Worm (Caenorhabditis elegans) whole organism, L1 larva: ENCODE measurements around the gene grd-7.

Experiments used
- C16A3.4 ChIP-seq: fragments of 150-350 bp; optimal IDR thresholded peaks from 2 replicates; lab custom pipeline; 2014; ENCODE audit warnings: missing biosample characterization, missing genetic modification characterization
- F16B12.6 ChIP-seq: fragments of 150-350 bp; optimal IDR thresholded peaks from 2 replicates; lab custom pipeline; 2014; ENCODE audit warnings: missing biosample characterization, missing genetic modification characterization
- aha-1 ChIP-seq: fragments of 150-350 bp; optimal IDR thresholded peaks from 2 replicates; lab custom pipeline; 2014; ENCODE audit warnings: missing biosample characterization, missing genetic modification characterization
- alr-1 ChIP-seq: fragments of 200-800 bp; sonication (Bioruptor generic); optimal IDR thresholded peaks from 2 replicates; lab custom pipeline; 2018; ENCODE audit warnings: borderline replicate concordance, mild to moderate bottlenecking, missing genetic modification characterization, missing compliant biosample characterization
- aly-2 ChIP-seq: fragments of 150-350 bp; optimal IDR thresholded peaks from 2 replicates; lab custom pipeline; 2014; ENCODE audit warnings: missing biosample characterization, missing genetic modification characterization
- blmp-1 ChIP-seq: fragments of 150-350 bp; optimal IDR thresholded peaks from 2 replicates; lab custom pipeline; 2014; ENCODE audit warnings: missing biosample characterization, missing genetic modification characterization
- ceh-63 ChIP-seq: fragments of 200-800 bp; sonication (Bioruptor generic); optimal IDR thresholded peaks from 2 replicates; lab custom pipeline; 2018; ENCODE audit warnings: mild to moderate bottlenecking, missing genetic modification characterization, missing compliant biosample characterization
- ceh-82 ChIP-seq, 3 experiments: fragments of 150-350 bp in 1 of 3; sonication (generic microtip) in 2 of 3; optimal IDR thresholded peaks; 2 replicates each; lab custom pipeline; 2014 to 2017; ENCODE audit warnings: missing biosample characterization in 3 of 3, missing genetic modification characterization in 3 of 3
- ceh-90 ChIP-seq: sonication (generic microtip); optimal IDR thresholded peaks from 2 replicates; lab custom pipeline; 2016; ENCODE audit warnings: missing genetic modification characterization, missing compliant biosample characterization
- dpl-1 ChIP-seq, 3 experiments: fragments of 150-350 bp in 2 of 3; sonication (generic microtip) in 1 of 3; optimal IDR thresholded peaks; 2 replicates each; lab custom pipeline; 2014 to 2017; ENCODE audit warnings: missing biosample characterization in 3 of 3, missing genetic modification characterization in 3 of 3, missing genetic modification reagents in 3 of 3
- egl-13 ChIP-seq: sonication (generic microtip); optimal IDR thresholded peaks from 2 replicates; lab custom pipeline; 2016; ENCODE audit warnings: missing genotype, missing genetic modification reagents, missing genetic modification characterization, missing compliant biosample characterization
- egl-27 ChIP-seq, 2 experiments: fragments of 150-350 bp in 1 of 2; sonication (generic microtip); optimal IDR thresholded peaks; 3 replicates each; lab custom pipeline; 2017 to 2018; ENCODE audit warnings: missing biosample characterization in 2 of 2, missing genetic modification characterization in 2 of 2, missing genetic modification reagents in 2 of 2
- fkh-10 ChIP-seq: sonication (generic microtip); optimal IDR thresholded peaks from 2 replicates; lab custom pipeline; 2017; ENCODE audit warnings: missing biosample characterization, missing genetic modification reagents, missing genetic modification characterization
- fkh-4 ChIP-seq: sonication (generic microtip); optimal IDR thresholded peaks from 2 replicates; lab custom pipeline; 2016; ENCODE audit warnings: missing compliant biosample characterization, missing genetic modification characterization, borderline replicate concordance
- fkh-8 ChIP-seq: sonication (generic microtip); optimal IDR thresholded peaks from 2 replicates; lab custom pipeline; 2016; ENCODE audit warnings: mild to moderate bottlenecking, missing genetic modification characterization, missing compliant biosample characterization
- fos-1 ChIP-seq: fragments of 150-350 bp; optimal IDR thresholded peaks from 2 replicates; lab custom pipeline; 2014; ENCODE audit warnings: missing biosample characterization, missing genetic modification characterization
- grh-1 ChIP-seq: fragments of 200-800 bp; sonication (Bioruptor generic); IDR thresholded peaks from 2 replicates; pipeline ENCODE4 v1.3.6; 2022; ENCODE audit warnings: missing genetic modification reagents, missing genetic modification characterization, missing compliant biosample characterization
- hlh-17 ChIP-seq: fragments of 200-800 bp; sonication (Bioruptor generic); optimal IDR thresholded peaks from 2 replicates; lab custom pipeline; 2018; ENCODE audit warnings: missing genetic modification characterization, mild to moderate bottlenecking, missing compliant biosample characterization, moderate library complexity, borderline replicate concordance
- hlh-4 ChIP-seq: sonication (generic microtip); optimal IDR thresholded peaks from 2 replicates; lab custom pipeline; 2016; ENCODE audit warnings: mild to moderate bottlenecking, missing genetic modification characterization, missing compliant biosample characterization
- hpl-2 ChIP-seq: fragments of 150-350 bp; optimal IDR thresholded peaks from 2 replicates; lab custom pipeline; 2014; ENCODE audit warnings: missing biosample characterization, missing genetic modification reagents, missing genetic modification characterization
- irx-1 ChIP-seq: sonication (generic microtip); optimal IDR thresholded peaks from 2 replicates; lab custom pipeline; 2016; ENCODE audit warnings: missing genetic modification characterization, missing compliant biosample characterization
- jun-1 ChIP-seq: fragments of 150-350 bp; optimal IDR thresholded peaks from 2 replicates; lab custom pipeline; 2014; ENCODE audit warnings: missing biosample characterization, missing genetic modification reagents, missing genetic modification characterization
- lin-13 ChIP-seq: fragments of 150-350 bp; optimal IDR thresholded peaks from 2 replicates; lab custom pipeline; 2014; ENCODE audit warnings: missing biosample characterization, missing genetic modification reagents, missing genetic modification characterization
- lin-14 ChIP-seq: fragments of 200-800 bp; sonication (Bioruptor generic); optimal IDR thresholded peaks from 2 replicates; lab custom pipeline; 2018; ENCODE audit warnings: mild to moderate bottlenecking, missing genetic modification characterization, moderate library complexity, missing compliant biosample characterization
- lin-15B ChIP-seq: fragments of 150-350 bp; sonication (generic microtip); optimal IDR thresholded peaks from 3 replicates; lab custom pipeline; 2014; ENCODE audit warnings: missing biosample characterization, missing genetic modification characterization
- lin-35 ChIP-seq, 2 experiments: fragments of 150-350 bp; optimal IDR thresholded peaks; 2 replicates each; lab custom pipeline; 2014; ENCODE audit warnings: missing biosample characterization in 2 of 2, missing genetic modification characterization in 2 of 2, missing genetic modification reagents in 2 of 2
- lin-39 ChIP-seq: fragments of 150-350 bp; optimal IDR thresholded peaks from 2 replicates; lab custom pipeline; 2014; ENCODE audit warnings: missing biosample characterization, missing genetic modification reagents, missing genetic modification characterization
- lsy-2 ChIP-seq, 2 experiments: fragments of 150-350 bp; optimal IDR thresholded peaks; 2 replicates each; lab custom pipeline; 2014; ENCODE audit warnings: missing biosample characterization in 2 of 2, missing genetic modification characterization in 2 of 2
- mab-9 ChIP-seq: fragments of 200-800 bp; sonication (Bioruptor generic); IDR thresholded peaks from 2 replicates; pipeline ENCODE4 v1.3.6; 2022; ENCODE audit warnings: missing genetic modification reagents, missing genetic modification characterization, missing compliant biosample characterization
- mef-2 ChIP-seq: fragments of 150-350 bp; optimal IDR thresholded peaks from 2 replicates; lab custom pipeline; 2014; ENCODE audit warnings: missing biosample characterization, missing genetic modification characterization
- nhr-19 ChIP-seq: fragments of 200-800 bp; sonication (Bioruptor generic); conservative IDR thresholded peaks from 2 replicates; pipeline ENCODE4 v1.3.6; 2022; ENCODE audit warnings: missing genetic modification characterization, missing compliant biosample characterization
- nhr-20 ChIP-seq: sonication (generic microtip); optimal IDR thresholded peaks from 2 replicates; lab custom pipeline; 2016; ENCODE audit warnings: mild to moderate bottlenecking, missing genetic modification characterization, missing compliant biosample characterization
- nhr-237 ChIP-seq: fragments of 150-350 bp; optimal IDR thresholded peaks from 2 replicates; lab custom pipeline; 2014; ENCODE audit warnings: missing biosample characterization, missing genetic modification characterization
- nhr-28 ChIP-seq: fragments of 150-350 bp; optimal IDR thresholded peaks from 2 replicates; lab custom pipeline; 2014; ENCODE audit warnings: missing biosample characterization, missing genetic modification characterization
- nhr-71 ChIP-seq: sonication (generic microtip); optimal IDR thresholded peaks from 2 replicates; lab custom pipeline; 2016; ENCODE audit warnings: mild to moderate bottlenecking, missing genetic modification characterization, moderate library complexity, missing compliant biosample characterization
- nhr-76 ChIP-seq: sonication (generic microtip); optimal IDR thresholded peaks from 2 replicates; lab custom pipeline; 2017; ENCODE audit warnings: missing biosample characterization, missing genetic modification characterization
- pag-3 ChIP-seq: sonication (generic microtip); optimal IDR thresholded peaks from 2 replicates; lab custom pipeline; 2017; ENCODE audit warnings: missing genetic modification characterization, mild to moderate bottlenecking, missing compliant biosample characterization, antibody characterized with exemption, borderline replicate concordance; ENCODE audit not compliant: insufficient read depth
- pax-3 ChIP-seq: fragments of 200-800 bp; sonication (Bioruptor generic); optimal IDR thresholded peaks from 2 replicates; lab custom pipeline; 2018; ENCODE audit warnings: mild to moderate bottlenecking, missing genetic modification characterization, moderate library complexity, missing compliant biosample characterization
- pqm-1 ChIP-seq: sonication (generic microtip); optimal IDR thresholded peaks from 3 replicates; lab custom pipeline; 2017; ENCODE audit warnings: missing biosample characterization, missing genetic modification characterization
- rnt-1 ChIP-seq: sonication (generic microtip); optimal IDR thresholded peaks from 2 replicates; lab custom pipeline; 2016; ENCODE audit warnings: mild to moderate bottlenecking, missing genetic modification characterization, moderate library complexity, missing compliant biosample characterization
- skn-1 ChIP-seq: fragments of 150-350 bp; optimal IDR thresholded peaks from 2 replicates; lab custom pipeline; 2014; ENCODE audit warnings: missing biosample characterization, missing genetic modification characterization
- snu-23 ChIP-seq: sonication (generic microtip); optimal IDR thresholded peaks from 2 replicates; lab custom pipeline; 2016; ENCODE audit warnings: missing genetic modification characterization, missing compliant biosample characterization
- sox-4 ChIP-seq: sonication (generic microtip); optimal IDR thresholded peaks from 2 replicates; lab custom pipeline; 2016; ENCODE audit warnings: missing genetic modification characterization, missing compliant biosample characterization
- swsn-7 ChIP-seq: sonication (generic microtip); optimal IDR thresholded peaks from 2 replicates; lab custom pipeline; 2016; ENCODE audit warnings: missing genetic modification characterization, missing compliant biosample characterization
- tbx-2 ChIP-seq: sonication (generic microtip); optimal IDR thresholded peaks from 2 replicates; lab custom pipeline; 2016; ENCODE audit warnings: missing genetic modification characterization, missing compliant biosample characterization
- unc-130 ChIP-seq: fragments of 150-350 bp; optimal IDR thresholded peaks from 2 replicates; lab custom pipeline; 2017; ENCODE audit warnings: missing biosample characterization, missing genetic modification characterization, inconsistent platforms
- unc-62 ChIP-seq: fragments of 150-350 bp; optimal IDR thresholded peaks from 2 replicates; lab custom pipeline; 2014; ENCODE audit warnings: missing biosample characterization, missing genetic modification reagents, missing genetic modification characterization
- unc-86 ChIP-seq: sonication (generic microtip); optimal IDR thresholded peaks from 2 replicates; lab custom pipeline; 2016; ENCODE audit warnings: missing genetic modification characterization, missing compliant biosample characterization
- xbp-1 ChIP-seq: sonication (generic microtip); optimal IDR thresholded peaks from 2 replicates; lab custom pipeline; 2016; ENCODE audit warnings: missing genetic modification characterization, missing compliant biosample characterization
- zag-1 ChIP-seq: fragments of 150-350 bp; optimal IDR thresholded peaks from 2 replicates; lab custom pipeline; 2014; ENCODE audit warnings: missing biosample characterization, missing genetic modification characterization
- ztf-11 ChIP-seq, 2 experiments: sonication (generic microtip); optimal IDR thresholded peaks; 2 replicates each; lab custom pipeline; 2016 to 2017; ENCODE audit warnings: missing genetic modification characterization in 2 of 2, missing biosample characterization in 1 of 2, missing compliant biosample characterization in 1 of 2

grd-7 gene

ce11 chrX:7256891-7257290 is 12.4 kb downstream of the grd-7 start, which contains the start of gene F46H5.5:
Gene F46H5.5, minus strand, starts transcription at chrX:7256991.
- TF ChIP-seq lin-39 (tag; lab: Kevin White, UChicago), result no peak
- TF ChIP-seq aha-1 (tag; lab: Kevin White, UChicago), result no peak
- no peak for TF ChIP-seq zag-1 (tag; lab: Kevin White, UChicago)
- no peak for TF ChIP-seq F16B12.6 (tag; lab: Kevin White, UChicago)
- no peak for TF ChIP-seq ztf-11 (tag; optimal IDR thresholded peaks at IDR 0.05; lab: Kevin White, UChicago)
- no peak for TF ChIP-seq pqm-1 (tag; lab: Kevin White, UChicago)
- TF ChIP-seq aly-2 (tag; lab: Kevin White, UChicago), result no peak
- TF ChIP-seq egl-13 (tag; lab: Kevin White, UChicago), result no peak
- TF ChIP-seq ceh-90 (tag; lab: Kevin White, UChicago), result no peak
- TF ChIP-seq fkh-10 (GFP tag; lab: Kevin White, UChicago), result no peak
- TF ChIP-seq nhr-71, result peak; percentile 12
- TF ChIP-seq unc-62 (GFP tag; lab: Kevin White, UChicago), result no peak
- TF ChIP-seq egl-27 (tag; optimal IDR thresholded peaks at IDR 0.05; lab: Kevin White, UChicago), result no peak
- TF ChIP-seq xbp-1 (tag; lab: Kevin White, UChicago), result no peak
- no peak for TF ChIP-seq nhr-76 (tag; lab: Kevin White, UChicago)
- TF ChIP-seq irx-1, result no peak
- peak; percentile 21 for TF ChIP-seq fkh-8 (tag; lab: Kevin White, UChicago)
- TF ChIP-seq ceh-63 (GFP tag; lab: Kevin White, UChicago), result no peak
- TF ChIP-seq swsn-7 (tag; lab: Kevin White, UChicago), result no peak
- peak in 1 of 2 experiments; percentile 21 for TF ChIP-seq lsy-2 (tag; optimal IDR thresholded peaks at IDR 0.05; lab: Kevin White, UChicago)
- TF ChIP-seq alr-1 (tag; lab: Kevin White, UChicago), result no peak
- peak; percentile 20 for TF ChIP-seq lin-14 (GFP tag; lab: Kevin White, UChicago)
- no peak for TF ChIP-seq jun-1 (tag; lab: Kevin White, UChicago)
- no peak for TF ChIP-seq hpl-2 (GFP tag; lab: Kevin White, UChicago)
- TF ChIP-seq pag-3 (tag; lab: Kevin White, UChicago), result no peak
- TF ChIP-seq mef-2, result no peak
- no peak for TF ChIP-seq unc-130 (tag; lab: Kevin White, UChicago)
- no peak for TF ChIP-seq hlh-4 (tag; lab: Kevin White, UChicago)
- TF ChIP-seq grh-1, result no peak
- no peak for TF ChIP-seq unc-86 (tag; lab: Kevin White, UChicago)

- peak in 1 of 2 experiments; percentile 52 for TF ChIP-seq lsy-2 (tag; optimal IDR thresholded peaks at IDR 0.05; lab: Kevin White, UChicago)
- no peak for TF ChIP-seq lin-15B (tag; lab: Kevin White, UChicago)
- TF ChIP-seq lin-13 (GFP tag; lab: Kevin White, UChicago), result no peak
- no peak for TF ChIP-seq fos-1 (tag; lab: Kevin White, UChicago)
- no peak for TF ChIP-seq nhr-237
- TF ChIP-seq swsn-7 (tag; lab: Kevin White, UChicago), result peak; percentile 9
- TF ChIP-seq rnt-1 (tag; lab: Kevin White, UChicago), result peak; percentile 39
- TF ChIP-seq lin-35 (GFP tag; optimal IDR thresholded peaks at IDR 0.05; lab: Kevin White, UChicago), result peak in 1 of 2 experiments; percentile 32
- no peak for TF ChIP-seq mab-9
- TF ChIP-seq dpl-1 (GFP tag; optimal IDR thresholded peaks at IDR 0.05; lab: Kevin White, UChicago), result no peak
- peak; percentile 54 for TF ChIP-seq blmp-1 (tag; lab: Kevin White, UChicago)
- no peak for TF ChIP-seq skn-1 (tag; lab: Kevin White, UChicago)
- peak; percentile 29 for TF ChIP-seq irx-1
- peak; percentile 26 for TF ChIP-seq xbp-1 (tag; lab: Kevin White, UChicago)
- TF ChIP-seq hlh-4 (tag; lab: Kevin White, UChicago), result no peak
- TF ChIP-seq sox-4 (tag; lab: Kevin White, UChicago), result no peak
- TF ChIP-seq lin-14 (GFP tag; lab: Kevin White, UChicago), result peak; percentile 74
- peak; percentile 39 for TF ChIP-seq nhr-71
- peak; percentile 29 for TF ChIP-seq C16A3.4 (tag; lab: Kevin White, UChicago)
- no peak for TF ChIP-seq pax-3
- no peak for TF ChIP-seq tbx-2 (tag; lab: Kevin White, UChicago)
- TF ChIP-seq fkh-4, result no peak
- TF ChIP-seq nhr-19, result no peak
- TF ChIP-seq nhr-20, result peak; percentile 38
- no peak for TF ChIP-seq aly-2 (tag; lab: Kevin White, UChicago)
- TF ChIP-seq ceh-82 (tag; optimal IDR thresholded peaks at IDR 0.05; lab: Kevin White, UChicago), result peak in 1 of 3 experiments; percentile 45
- no peak for TF ChIP-seq egl-13 (tag; lab: Kevin White, UChicago)
- peak; percentile 48 for TF ChIP-seq snu-23 (GFP tag; lab: Kevin White, UChicago)
- no peak for TF ChIP-seq nhr-28 (tag; lab: Kevin White, UChicago)
- no peak for TF ChIP-seq hlh-17
Measured at ce11 chrX:7254558-7254957, 14.7 kb downstream of the grd-7 start, which contains the start of gene F46H5.4. Gene F46H5.4, minus strand, starts transcription at chrX:7254610.
